Worm (Caenorhabditis elegans): Measurements from ENCODE around the gene tat-2.

- TF ChIP-seq nhr-28 (tag; optimal IDR thresholded peaks at IDR 0.05) (no peak), nhr-237 (tag; optimal IDR thresholded peaks at IDR 0.05) (no peak), unc-39 (tag; optimal IDR thresholded peaks at IDR 0.05) (no peak), nhr-76 (tag; optimal IDR thresholded peaks at IDR 0.05) (no peak), lin-13 (tag; optimal IDR thresholded peaks at IDR 0.05) (no peak), tbx-8 (GFP tag; optimal IDR thresholded peaks at IDR 0.05) (no peak), unc-62 (GFP tag; optimal IDR thresholded peaks at IDR 0.05) (no peak), snpc-4 (tag; optimal IDR thresholded peaks at IDR 0.05) (no peak), nhr-2 (tag; optimal IDR thresholded peaks at IDR 0.05) (no peak), flh-1 (GFP tag; optimal IDR thresholded peaks at IDR 0.05) (no peak), unc-120 (tag; optimal IDR thresholded peaks at IDR 0.05; ENCODE audit: poor library complexity, severe bottlenecking) (no peak), M03D4.4 (tag; optimal IDR thresholded peaks at IDR 0.05) (no peak), mab-5 (tag; optimal IDR thresholded peaks at IDR 0.05) (no peak)
These were observed 36.9 kb downstream of the tat-2 start, which contains the start of gene H06H21.37 for ce11 chrIV:4809813-4810212.

Measured in whole organism, mixed stage, embryonic.